Worm (Caenorhabditis elegans) whole organism, L2 larva: Measurements from ENCODE around the gene E02H9.6.
A peak's percentile ranks its signal among the peaks of the same experiment; 100 is the strongest.

ENCODE experiments used
- C34F6.9 ChIP-seq: fragments of 150-350 bp; optimal IDR thresholded peaks from 2 replicates; lab custom pipeline; 2014; ENCODE audit warnings: missing biosample characterization, missing genetic modification characterization
- F13H6.1 ChIP-seq: sonication (generic microtip); optimal IDR thresholded peaks from 2 replicates; lab custom pipeline; 2016; ENCODE audit warnings: missing genetic modification characterization, missing compliant biosample characterization
- ZK546.5 ChIP-seq: sonication (generic microtip); optimal IDR thresholded peaks from 2 replicates; lab custom pipeline; 2017; ENCODE audit warnings: missing biosample characterization, missing genetic modification characterization
- crh-2 ChIP-seq: sonication (generic microtip); optimal IDR thresholded peaks from 2 replicates; lab custom pipeline; 2017; ENCODE audit warnings: missing biosample characterization, missing genetic modification characterization
- egl-27 ChIP-seq: sonication (generic microtip); optimal IDR thresholded peaks from 3 replicates; lab custom pipeline; 2017; ENCODE audit warnings: missing biosample characterization, missing genetic modification reagents, missing genetic modification characterization
- elt-1 ChIP-seq: fragments of 150-350 bp; optimal IDR thresholded peaks from 2 replicates; lab custom pipeline; 2014; ENCODE audit warnings: missing biosample characterization, missing genetic modification characterization
- elt-3 ChIP-seq: sonication (generic microtip); optimal IDR thresholded peaks from 2 replicates; lab custom pipeline; 2017; ENCODE audit warnings: missing biosample characterization, missing genetic modification characterization
- gmeb-1 ChIP-seq: fragments of 150-350 bp; optimal IDR thresholded peaks from 2 replicates; lab custom pipeline; 2014; ENCODE audit warnings: missing biosample characterization, missing genetic modification characterization
- lin-11 ChIP-seq: fragments of 150-350 bp; sonication (generic microtip); optimal IDR thresholded peaks from 2 replicates; lab custom pipeline; 2014; ENCODE audit warnings: missing biosample characterization, missing genetic modification characterization, inconsistent platforms, mixed read lengths
- lin-13 ChIP-seq: fragments of 150-350 bp; optimal IDR thresholded peaks from 2 replicates; lab custom pipeline; 2014; ENCODE audit warnings: missing biosample characterization, missing genetic modification reagents, missing genetic modification characterization
- lsy-2 ChIP-seq, 2 experiments: fragments of 150-350 bp in 1 of 2; sonication (generic microtip) in 1 of 2; optimal IDR thresholded peaks; 2 replicates each; lab custom pipeline; 2014 to 2017; ENCODE audit warnings: missing biosample characterization in 2 of 2, missing genetic modification characterization in 2 of 2
- mbf-1 ChIP-seq: sonication (generic microtip); optimal IDR thresholded peaks from 2 replicates; lab custom pipeline; 2017; ENCODE audit warnings: missing biosample characterization, missing genetic modification characterization
- mdl-1 ChIP-seq, 2 experiments: fragments of 150-350 bp in 1 of 2; sonication (generic microtip) in 1 of 2; optimal IDR thresholded peaks; 2 replicates each; lab custom pipeline; 2017; ENCODE audit warnings: missing biosample characterization in 2 of 2, missing genetic modification characterization in 2 of 2
- nhr-10 ChIP-seq: sonication (generic microtip); optimal IDR thresholded peaks from 2 replicates; lab custom pipeline; 2017; ENCODE audit warnings: missing biosample characterization, missing genetic modification characterization
- nhr-11 ChIP-seq: fragments of 150-350 bp; optimal IDR thresholded peaks from 2 replicates; lab custom pipeline; 2014; ENCODE audit warnings: missing biosample characterization, missing genetic modification characterization
- nhr-129 ChIP-seq: fragments of 150-350 bp; optimal IDR thresholded peaks from 2 replicates; lab custom pipeline; 2014; ENCODE audit warnings: missing biosample characterization, missing genetic modification characterization
- nhr-23 ChIP-seq: fragments of 150-350 bp; optimal IDR thresholded peaks from 2 replicates; lab custom pipeline; 2014; ENCODE audit warnings: missing biosample characterization, missing genetic modification reagents, missing genetic modification characterization
- nhr-237 ChIP-seq: fragments of 150-350 bp; optimal IDR thresholded peaks from 2 replicates; lab custom pipeline; 2014; ENCODE audit warnings: missing biosample characterization, missing genetic modification characterization
- nhr-25 ChIP-seq: fragments of 150-350 bp; sonication (generic microtip); optimal IDR thresholded peaks from 3 replicates; lab custom pipeline; 2014; ENCODE audit warnings: missing biosample characterization, missing genetic modification characterization
- nhr-6 ChIP-seq: fragments of 150-350 bp; optimal IDR thresholded peaks from 2 replicates; lab custom pipeline; 2014; ENCODE audit warnings: missing biosample characterization, missing genetic modification characterization
- peb-1 ChIP-seq: fragments of 150-350 bp; optimal IDR thresholded peaks from 2 replicates; lab custom pipeline; 2014; ENCODE audit warnings: missing biosample characterization, missing genetic modification characterization
- sem-4 ChIP-seq: fragments of 150-350 bp; optimal IDR thresholded peaks from 2 replicates; lab custom pipeline; 2014; ENCODE audit warnings: missing biosample characterization, missing genetic modification reagents, missing genetic modification characterization
- unc-39 ChIP-seq: fragments of 150-350 bp; optimal IDR thresholded peaks from 2 replicates; lab custom pipeline; 2014; ENCODE audit warnings: missing biosample characterization, missing genetic modification characterization
- unc-62 ChIP-seq: fragments of 150-350 bp; optimal IDR thresholded peaks from 2 replicates; lab custom pipeline; 2014; ENCODE audit warnings: missing biosample characterization, missing genetic modification reagents, missing genetic modification characterization

The E02H9.6 gene

DNA sequence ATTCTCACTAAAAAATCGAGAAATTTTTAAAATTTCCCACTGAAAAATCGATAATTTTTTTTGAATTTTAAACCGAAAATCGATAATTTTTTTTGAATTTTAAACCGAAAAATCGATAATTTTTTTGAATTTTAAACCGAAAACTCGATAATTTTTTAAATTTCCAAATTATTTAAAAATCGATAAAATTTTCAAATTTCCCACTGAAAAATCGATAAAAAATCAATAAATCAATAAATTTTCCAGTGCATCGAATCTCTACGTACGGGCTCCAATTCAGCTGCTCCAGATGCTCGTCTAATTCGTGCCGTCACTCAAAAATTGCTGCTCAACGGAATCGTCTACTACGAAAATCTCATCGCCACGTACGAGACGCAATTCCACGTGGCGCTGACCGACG is 42.7 kb downstream of the E02H9.6 start:
- TF ChIP-seq peb-1 (tag; lab: Kevin White, UChicago) (no peak), nhr-10 (no peak), ZK546.5 (tag; lab: Kevin White, UChicago) (no peak), lin-13 (no peak), nhr-129 (tag; lab: Kevin White, UChicago) (no peak), elt-1 (no peak), egl-27 (tag; lab: Kevin White, UChicago) (no peak), crh-2 (tag; lab: Kevin White, UChicago) (no peak), C34F6.9 (no peak), F13H6.1 (no peak), nhr-11 (no peak), nhr-237 (no peak), nhr-25 (tag; lab: Kevin White, UChicago) (no peak), nhr-6 (tag; lab: Kevin White, UChicago) (no peak), unc-39 (no peak)

DNA sequence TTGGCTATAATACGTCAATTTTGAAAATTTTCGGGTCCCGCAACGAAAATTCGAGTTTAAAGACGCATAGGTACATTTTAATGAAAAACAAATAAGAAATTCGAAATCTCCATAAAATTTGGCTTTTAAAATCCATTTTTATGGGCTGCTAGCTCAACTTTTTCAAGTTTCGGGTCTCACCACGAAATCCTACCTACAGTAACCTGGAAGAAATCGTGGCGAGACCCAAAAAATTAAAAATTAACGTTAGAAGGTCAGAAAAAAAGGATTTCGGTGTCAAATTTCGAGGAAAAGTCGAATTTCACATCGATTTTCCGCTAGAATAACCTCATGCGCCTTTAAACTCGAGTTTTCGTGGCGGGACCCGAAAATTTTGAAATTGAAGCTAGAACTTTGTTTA is 46.3 kb downstream of the E02H9.6 start:
- TF ChIP-seq lin-11 (no peak), lin-13 (peak; percentile 68), lsy-2 (tag; optimal IDR thresholded peaks at IDR 0.05; lab: Kevin White, UChicago) (peak; percentile 31 to 68), nhr-10 (no peak)

DNA sequence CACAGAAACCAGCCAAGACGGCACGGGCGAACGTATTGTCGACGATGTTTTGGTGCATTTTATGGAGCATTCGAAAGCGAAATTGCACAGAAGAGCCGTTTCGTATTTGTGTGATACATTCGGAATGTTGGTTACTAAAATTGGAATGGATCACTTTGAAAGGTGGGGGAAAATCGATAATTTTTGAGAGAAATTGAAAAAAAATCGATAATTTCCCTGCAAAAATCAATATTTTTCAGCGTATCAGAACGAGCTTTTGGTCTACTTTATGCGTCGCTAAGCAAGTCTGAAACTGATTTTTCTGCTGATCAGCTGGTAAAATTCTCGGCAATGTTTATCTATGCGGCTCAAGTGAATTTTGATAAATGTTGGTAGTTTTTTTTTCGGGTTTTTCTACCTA is 46.8 kb downstream of the E02H9.6 start:
- TF ChIP-seq mbf-1 (tag; lab: Kevin White, UChicago) (no peak), mdl-1 (tag; optimal IDR thresholded peaks at IDR 0.05; lab: Kevin White, UChicago) (no peak), elt-3 (no peak), unc-62 (GFP tag; lab: Kevin White, UChicago) (no peak), gmeb-1 (tag; lab: Kevin White, UChicago) (no peak), nhr-25 (tag; lab: Kevin White, UChicago) (no peak), egl-27 (tag; lab: Kevin White, UChicago) (no peak), sem-4 (tag; lab: Kevin White, UChicago) (no peak), ZK546.5 (tag; lab: Kevin White, UChicago) (no peak), nhr-23 (no peak), lsy-2 (tag; optimal IDR thresholded peaks at IDR 0.05; lab: Kevin White, UChicago) (no peak), lin-13 (no peak)
- TF ChIP-seq, all 48 proteins: peak for 0
